Fruit fly (Drosophila melanogaster) whole organism, embryonic: ENCODE results near the gene Gr5a.

Experiments used
- Asciz ChIP-seq: fragments of 200-800 bp; sonication (Bioruptor generic); optimal IDR thresholded peaks from 2 replicates; lab custom pipeline; 2017; ENCODE audit warnings: missing biosample characterization, mild to moderate bottlenecking, missing genetic modification characterization, missing genetic modification reagents
- CG10209 ChIP-seq: fragments of 200-800 bp; sonication (Bioruptor generic); optimal IDR thresholded peaks from 3 replicates; lab custom pipeline; 2017; ENCODE audit warnings: missing biosample characterization, mild to moderate bottlenecking, missing genetic modification characterization, missing genetic modification reagents
- CG10543 ChIP-seq: fragments of 200-800 bp; sonication (Bioruptor generic); optimal IDR thresholded peaks from 3 replicates; lab custom pipeline; 2017; ENCODE audit warnings: missing biosample characterization, mild to moderate bottlenecking, missing genetic modification characterization, moderate library complexity
- CG10979 ChIP-seq: fragments of 200-800 bp; sonication (Bioruptor generic); optimal IDR thresholded peaks from 2 replicates; lab custom pipeline; 2018; ENCODE audit warnings: missing biosample characterization, mild to moderate bottlenecking, missing genetic modification characterization, moderate library complexity
- CG12104 ChIP-seq: fragments of 200-800 bp; sonication (Bioruptor generic); optimal IDR thresholded peaks from 3 replicates; lab custom pipeline; 2016; ENCODE audit warnings: missing biosample characterization, missing genetic modification characterization
- CG13296 ChIP-seq: fragments of 200-800 bp; sonication (Bioruptor generic); optimal IDR thresholded peaks from 3 replicates; lab custom pipeline; 2018; ENCODE audit warnings: missing biosample characterization, mild to moderate bottlenecking, missing genetic modification characterization
- CG13424 ChIP-seq: fragments of 200-800 bp; sonication (Bioruptor generic); optimal IDR thresholded peaks from 2 replicates; lab custom pipeline; 2019; ENCODE audit warnings: missing biosample characterization, mild to moderate bottlenecking, missing genetic modification characterization, moderate library complexity
- CG14014 ChIP-seq: fragments of 200-800 bp; sonication (Bioruptor generic); IDR thresholded peaks from 2 replicates; pipeline ENCODE4 v1.3.6; 2022; ENCODE audit warnings: missing biosample characterization, missing genetic modification characterization
- CG14710 ChIP-seq: fragments of 200-800 bp; sonication (Bioruptor generic); optimal IDR thresholded peaks from 3 replicates; lab custom pipeline; 2019; ENCODE audit warnings: missing biosample characterization, mild to moderate bottlenecking, missing genetic modification characterization, moderate library complexity
- CG17361 ChIP-seq: fragments of 200-800 bp; sonication (Bioruptor generic); IDR thresholded peaks from 3 replicates; pipeline ENCODE4 v1.3.6; 2022; ENCODE audit warnings: missing biosample characterization, missing genetic modification characterization
- CG17612 ChIP-seq: fragments of 200-800 bp; sonication (Bioruptor generic); IDR thresholded peaks from 2 replicates; pipeline ENCODE4 v1.3.6; 2022; ENCODE audit warnings: missing biosample characterization, missing genetic modification characterization
- CG18262 ChIP-seq: fragments of 200-800 bp; optimal IDR thresholded peaks from 3 replicates; lab custom pipeline; 2019; ENCODE audit warnings: missing biosample characterization, mild to moderate bottlenecking, missing genetic modification characterization, moderate library complexity
- CG18599 ChIP-seq: fragments of 200-800 bp; sonication (Bioruptor generic); optimal IDR thresholded peaks from 3 replicates; lab custom pipeline; 2017; ENCODE audit warnings: missing biosample characterization, missing genetic modification characterization, mild to moderate bottlenecking, moderate library complexity, missing genetic modification reagents
- CG18619 ChIP-seq: fragments of 200-800 bp; sonication (Bioruptor generic); optimal IDR thresholded peaks from 3 replicates; lab custom pipeline; 2017; ENCODE audit warnings: missing biosample characterization, mild to moderate bottlenecking, missing genetic modification characterization
- CG30403 ChIP-seq: fragments of 200-800 bp; sonication (Bioruptor generic); optimal IDR thresholded peaks from 3 replicates; lab custom pipeline; 2016; ENCODE audit warnings: missing biosample characterization, missing genetic modification characterization
- CG31441 ChIP-seq: fragments of 200-800 bp; sonication (Bioruptor generic); IDR thresholded peaks from 2 replicates; pipeline ENCODE4 v1.3.6; 2022; ENCODE audit warnings: missing biosample characterization, missing genetic modification characterization
- CG34422 ChIP-seq: fragments of 200-800 bp; sonication (Bioruptor generic); IDR thresholded peaks from 3 replicates; pipeline ENCODE4 v1.3.6; 2022; ENCODE audit warnings: missing biosample characterization, missing genetic modification characterization
- CG3838 ChIP-seq: fragments of 200-800 bp; sonication (Bioruptor generic); optimal IDR thresholded peaks from 3 replicates; lab custom pipeline; 2016; ENCODE audit warnings: missing biosample characterization, missing genetic modification characterization
- CG5180 ChIP-seq: fragments of 200-800 bp; sonication (Bioruptor generic); optimal IDR thresholded peaks from 3 replicates; lab custom pipeline; 2017; ENCODE audit warnings: missing biosample characterization, missing genetic modification characterization, mild to moderate bottlenecking, moderate library complexity, missing genetic modification reagents
- CG6813 ChIP-seq: fragments of 200-800 bp; sonication (Bioruptor generic); optimal IDR thresholded peaks from 2 replicates; lab custom pipeline; 2017; ENCODE audit warnings: missing biosample characterization, missing genetic modification characterization, mild to moderate bottlenecking, moderate library complexity, missing genetic modification reagents
- CG7556 ChIP-seq: fragments of 200-800 bp; sonication (Bioruptor generic); optimal IDR thresholded peaks from 2 replicates; lab custom pipeline; 2017; ENCODE audit warnings: missing biosample characterization, mild to moderate bottlenecking, missing genetic modification characterization
- CG8281 ChIP-seq: fragments of 200-800 bp; sonication (Bioruptor generic); optimal IDR thresholded peaks from 2 replicates; lab custom pipeline; 2018; ENCODE audit warnings: missing biosample characterization, mild to moderate bottlenecking, missing genetic modification characterization, moderate library complexity
- CG9437 ChIP-seq: fragments of 200-800 bp; sonication (Bioruptor generic); optimal IDR thresholded peaks from 2 replicates; lab custom pipeline; 2018; ENCODE audit warnings: missing biosample characterization, mild to moderate bottlenecking, missing genetic modification characterization
- CG9727 ChIP-seq: fragments of 200-800 bp; sonication (Bioruptor generic); optimal IDR thresholded peaks from 3 replicates; lab custom pipeline; 2017; ENCODE audit warnings: missing biosample characterization, mild to moderate bottlenecking, missing genetic modification characterization
- CG9817 ChIP-seq: fragments of 200-800 bp; sonication (Bioruptor generic); optimal IDR thresholded peaks from 2 replicates; lab custom pipeline; 2018; ENCODE audit warnings: missing biosample characterization, mild to moderate bottlenecking, missing genetic modification characterization, moderate library complexity
- Fer3 ChIP-seq: fragments of 200-800 bp; sonication (Bioruptor generic); optimal IDR thresholded peaks from 2 replicates; lab custom pipeline; 2018; ENCODE audit warnings: missing biosample characterization, mild to moderate bottlenecking, missing genetic modification characterization, moderate library complexity
- HHEX ChIP-seq: fragments of 200-800 bp; sonication (Bioruptor generic); optimal IDR thresholded peaks from 3 replicates; lab custom pipeline; 2017; ENCODE audit warnings: missing biosample characterization, mild to moderate bottlenecking, missing genetic modification characterization, missing genetic modification reagents
- Hr51 ChIP-seq, 2 experiments: fragments of 200-800 bp; sonication (Bioruptor generic); optimal IDR thresholded peaks; 2 replicates in 1 of 2; 3 replicates in 1 of 2; lab custom pipeline; 2016 to 2018; ENCODE audit warnings: missing biosample characterization in 2 of 2, missing genetic modification characterization in 2 of 2, mild to moderate bottlenecking in 1 of 2, moderate library complexity in 1 of 2
- Hsf ChIP-seq: fragments of 200-800 bp; sonication (Bioruptor generic); optimal IDR thresholded peaks from 3 replicates; lab custom pipeline; 2016; ENCODE audit warnings: missing biosample characterization, missing genetic modification characterization
- Mrtf ChIP-seq: fragments of 200-800 bp; sonication (Bioruptor generic); IDR thresholded peaks from 3 replicates; pipeline ENCODE4 v1.3.6; 2022; ENCODE audit warnings: missing biosample characterization, missing genetic modification characterization
- NC2β ChIP-seq: fragments of 200-800 bp; sonication (Bioruptor generic); optimal IDR thresholded peaks from 2 replicates; lab custom pipeline; 2016; ENCODE audit warnings: missing biosample characterization, missing genetic modification characterization
- Neu2 ChIP-seq: fragments of 200-800 bp; sonication (Bioruptor generic); optimal IDR thresholded peaks from 3 replicates; lab custom pipeline; 2016; ENCODE audit warnings: missing biosample characterization, missing genetic modification characterization, borderline replicate concordance
- Sox100B ChIP-seq: fragments of 200-800 bp; sonication (Bioruptor generic); optimal IDR thresholded peaks from 3 replicates; lab custom pipeline; 2018; ENCODE audit warnings: missing biosample characterization, mild to moderate bottlenecking, missing genetic modification characterization
- Ssrp ChIP-seq: fragments of 200-800 bp; sonication (Bioruptor generic); optimal IDR thresholded peaks from 2 replicates; lab custom pipeline; 2018; ENCODE audit warnings: missing biosample characterization, mild to moderate bottlenecking, missing genetic modification characterization, moderate library complexity
- ara ChIP-seq: fragments of 200-800 bp; sonication (Bioruptor generic); IDR thresholded peaks from 2 replicates; pipeline ENCODE4 v1.3.6; 2022; ENCODE audit warnings: missing biosample characterization, missing genetic modification characterization
- croc ChIP-seq: fragments of 200-800 bp; sonication (Bioruptor generic); conservative IDR thresholded peaks from 3 replicates; pipeline ENCODE4 v1.3.6; 2022; ENCODE audit warnings: missing biosample characterization, missing genetic modification characterization
- dm ChIP-seq: fragments of 200-800 bp; sonication (Bioruptor generic); optimal IDR thresholded peaks from 3 replicates; lab custom pipeline; 2016; ENCODE audit warnings: missing biosample characterization, missing genetic modification characterization
- grn ChIP-seq: fragments of 200-800 bp; sonication (Bioruptor generic); optimal IDR thresholded peaks from 3 replicates; lab custom pipeline; 2017; ENCODE audit warnings: missing biosample characterization, missing genetic modification characterization
- gro ChIP-seq: fragments of 200-800 bp; sonication (Bioruptor generic); optimal IDR thresholded peaks from 2 replicates; lab custom pipeline; 2016; ENCODE audit warnings: missing biosample characterization, missing genetic modification characterization
- insv ChIP-seq, 2 experiments: fragments of 200-800 bp; sonication (Bioruptor generic); optimal IDR thresholded peaks; 3 replicates each; lab custom pipeline; 2016 to 2018; ENCODE audit warnings: missing biosample characterization in 2 of 2, missing genetic modification characterization in 2 of 2
- jumu ChIP-seq: fragments of 200-800 bp; sonication (Bioruptor generic); optimal IDR thresholded peaks from 3 replicates; lab custom pipeline; 2016; ENCODE audit warnings: missing biosample characterization, missing genetic modification characterization
- kni ChIP-seq: fragments of 200-800 bp; sonication (Bioruptor generic); optimal IDR thresholded peaks from 3 replicates; lab custom pipeline; 2017; ENCODE audit warnings: mild to moderate bottlenecking, missing biosample characterization, missing genetic modification reagents, missing genetic modification characterization
- lmd ChIP-seq: fragments of 200-800 bp; sonication (Bioruptor generic); IDR thresholded peaks from 2 replicates; pipeline ENCODE4 v1.3.6; 2022; ENCODE audit warnings: missing biosample characterization, missing genetic modification characterization
- mld ChIP-seq: fragments of 200-800 bp; sonication (Bioruptor generic); IDR thresholded peaks from 3 replicates; pipeline ENCODE4 v1.3.6; 2022; ENCODE audit warnings: missing biosample characterization, missing genetic modification characterization; ENCODE audit not compliant: partially characterized antibody
- pan ChIP-seq, 4 experiments: fragments of >200 bp in 3 of 4; fragments of 200-800 bp in 1 of 4; sonication (Bioruptor generic) in 1 of 4; optimal IDR thresholded peaks in 3 of 4; IDR thresholded peaks in 1 of 4; 2 replicates each; pipeline versions ENCODE4 v1.3.6 to Lab custom; 2017 to 2022; ENCODE audit warnings: missing biosample characterization in 2 of 4, missing genetic modification characterization in 2 of 4, mixed read lengths in 1 of 4
- seq ChIP-seq: fragments of 200-800 bp; sonication (Bioruptor generic); IDR thresholded peaks from 2 replicates; pipeline ENCODE4 v1.3.6; 2022; ENCODE audit warnings: missing biosample characterization, missing genetic modification characterization
- sob ChIP-seq: fragments of 200-800 bp; sonication (Bioruptor generic); IDR thresholded peaks from 2 replicates; pipeline ENCODE4 v1.3.6; 2022; ENCODE audit warnings: missing biosample characterization, missing genetic modification characterization
- trh ChIP-seq: fragments of 200-800 bp; sonication (Bioruptor generic); optimal IDR thresholded peaks from 2 replicates; lab custom pipeline; 2016; ENCODE audit warnings: missing biosample characterization, missing genetic modification characterization
- usp ChIP-seq: fragments of >200 bp; optimal IDR thresholded peaks from 2 replicates; lab custom pipeline; 2017; ENCODE audit warnings: missing biosample characterization, missing genetic modification characterization
- zfh2 ChIP-seq: fragments of 200-800 bp; sonication (Bioruptor generic); optimal IDR thresholded peaks from 2 replicates; lab custom pipeline; 2016; ENCODE audit warnings: missing biosample characterization, missing genetic modification characterization

The Gr5a gene

DNA sequence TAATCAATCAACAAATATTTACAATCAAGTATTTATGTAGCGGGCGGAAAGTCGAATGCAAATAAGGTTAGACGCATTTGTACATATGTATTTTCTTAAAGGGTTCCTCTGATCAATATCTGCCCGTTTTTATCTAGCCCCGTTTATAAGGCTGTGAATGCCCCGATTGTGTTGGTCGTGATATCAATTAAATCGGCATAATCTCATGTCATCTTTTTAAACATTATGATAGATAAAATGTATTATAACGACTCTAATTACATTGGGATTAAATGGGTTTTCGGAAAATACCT, 2.3 kb upstream of the Gr5a start:
- TF ChIP-seq Hsf (no peak), CG17361 (GFP tag; lab: Robert Waterston, UW) (peak; percentile 33; the same call in 1 of the 3 replicates), mld (GFP tag; lab: Robert Waterston, UW) (no peak), CG10543 (GFP tag; lab: Kevin White, UChicago) (peak; percentile 21), Sox100B (GFP tag; lab: Kevin White, UChicago) (peak; percentile 68), CG13424 (tag; lab: Kevin White, UChicago) (no peak), CG10979 (tag; lab: Kevin White, UChicago) (peak; percentile 7), CG17612 (GFP tag; lab: Robert Waterston, UW) (peak; percentile 2; the same call in 1 of the 2 replicates), CG34422 (GFP tag; lab: Robert Waterston, UW) (no peak), CG10209 (GFP tag; lab: Kevin White, UChicago) (peak; percentile 22), CG30403 (no peak), lmd (no peak), CG3838 (no peak), gro (GFP tag; lab: Kevin White, UChicago) (no peak), trh (GFP tag; lab: Kevin White, UChicago) (peak; percentile 29), CG12104 (GFP tag; lab: Kevin White, UChicago) (peak; percentile 35), CG18619 (peak; percentile 3), Hr51 (GFP tag; optimal IDR thresholded peaks at IDR 0.05; lab: Kevin White, UChicago) (no peak), usp (GFP tag; lab: Kevin White, UChicago) (no peak), jumu (GFP tag; lab: Kevin White, UChicago) (no peak), insv (GFP tag; optimal IDR thresholded peaks at IDR 0.05; lab: Kevin White, UChicago) (peak in 1 of 2 experiments; percentile 10), croc (GFP tag; lab: Robert Waterston, UW) (0 out of 3 replicates have a peak, but pooled peaks have one; percentile 10), HHEX (GFP tag; lab: Kevin White, UChicago) (peak; percentile 31), CG9437 (GFP tag; lab: Kevin White, UChicago) (no peak), CG8281 (tag; lab: Kevin White, UChicago) (no peak), ara (GFP tag; lab: Robert Waterston, UW) (peak; percentile 3; the same call in 1 of the 2 replicates), CG31441 (GFP tag; lab: Robert Waterston, UW) (peak; percentile 9), pan (optimal IDR thresholded peaks at IDR 0.05; lab: Kevin White, UChicago) (no peak), pan (GFP tag; optimal IDR thresholded peaks at IDR 0.05 in 1 of 2, IDR thresholded peaks at IDR 0.05 in 1 of 2) (peak in 1 of 2 experiments; percentile 1), CG7556 (GFP tag; lab: Kevin White, UChicago) (peak; percentile 63), Mrtf (GFP tag; lab: Robert Waterston, UW) (0 out of 3 replicates have a peak, but pooled peaks have one; percentile 3), CG14710 (tag; lab: Kevin White, UChicago) (peak; percentile 31), CG13296 (peak; percentile 21), NC2β (peak; percentile 11), seq (GFP tag; lab: Robert Waterston, UW) (no peak; the same call in 1 of the 2 replicates), Neu2 (GFP tag; lab: Kevin White, UChicago) (no peak), grn (GFP tag; lab: Kevin White, UChicago) (peak; percentile 60), CG18262 (tag; lab: Kevin White, UChicago) (no peak), CG6813 (peak; percentile 50), dm (GFP tag; lab: Kevin White, UChicago) (no peak), Fer3 (tag; lab: Kevin White, UChicago) (no peak), zfh2 (GFP tag; lab: Kevin White, UChicago) (no peak), CG9727 (GFP tag; lab: Kevin White, UChicago) (peak; percentile 42), CG9817 (tag; lab: Kevin White, UChicago) (no peak), CG18599 (GFP tag; lab: Kevin White, UChicago) (peak; percentile 14), Asciz (peak; percentile 48), kni (GFP tag; lab: Kevin White, UChicago) (peak; percentile 6), CG5180 (GFP tag; lab: Kevin White, UChicago) (peak; percentile 19), Ssrp (tag; lab: Kevin White, UChicago) (no peak), CG14014 (GFP tag; lab: Robert Waterston, UW) (peak; percentile 3; the same call in 1 of the 2 replicates), sob (GFP tag; lab: Robert Waterston, UW) (no peak)
